Worm (Caenorhabditis elegans) whole organism, midembryonic: Measurements from ENCODE around the gene gpb-1.

Experiments
- T22C8.4 ChIP-seq: fragments of 200-800 bp; sonication (Bioruptor generic); IDR thresholded peaks from 2 replicates; pipeline ENCODE4 v1.3.6; 2022; ENCODE audit warnings: missing genetic modification characterization, missing compliant biosample characterization
- klf-2 ChIP-seq: fragments of 200-800 bp; sonication (Bioruptor generic); conservative IDR thresholded peaks from 2 replicates; pipeline ENCODE4 v1.3.6; 2022; ENCODE audit warnings: missing genetic modification reagents, missing genetic modification characterization, missing compliant biosample characterization
- med-1 ChIP-seq: sonication (generic microtip); optimal IDR thresholded peaks from 2 replicates; lab custom pipeline; 2017; ENCODE audit warnings: missing genetic modification characterization, mild to moderate bottlenecking, missing compliant biosample characterization, antibody characterized with exemption, missing genetic modification reagents; ENCODE audit not compliant: insufficient read depth
- ref-1 ChIP-seq: fragments of 200-800 bp; sonication (Bioruptor generic); conservative IDR thresholded peaks from 2 replicates; pipeline ENCODE4 v1.3.6; 2022; ENCODE audit warnings: missing genetic modification reagents, missing genetic modification characterization, missing compliant biosample characterization
- tab-1 ChIP-seq: fragments of 200-800 bp; sonication (Bioruptor generic); IDR thresholded peaks from 2 replicates; pipeline ENCODE4 v1.3.6; 2022; ENCODE audit warnings: missing genetic modification characterization, missing compliant biosample characterization
- ztf-23 ChIP-seq: fragments of 200-800 bp; sonication (Bioruptor generic); IDR thresholded peaks from 2 replicates; pipeline ENCODE4 v1.3.6; 2022; ENCODE audit warnings: missing genetic modification reagents, missing genetic modification characterization, missing compliant biosample characterization
- ztf-29 ChIP-seq: fragments of 200-800 bp; sonication (Bioruptor generic); IDR thresholded peaks from 2 replicates; pipeline ENCODE4 v1.3.6; 2022; ENCODE audit warnings: missing genetic modification reagents, missing genetic modification characterization, missing compliant biosample characterization

ce11 chrII:11788025-11788424 lies 39.6 kb upstream of the gpb-1 start:
- TF ChIP-seq med-1 (GFP tag; lab: Kevin White, UChicago) (no peak), ztf-29 (no peak), ref-1 (no peak), klf-2 (GFP tag; lab: Robert Waterston, UW) (no peak), ztf-23 (GFP tag; lab: Robert Waterston, UW) (no peak), T22C8.4 (no peak), tab-1 (GFP tag; lab: Robert Waterston, UW) (no peak)
